Fruit fly (Drosophila melanogaster) whole organism, prepupa: ENCODE measurements around the gene CG14183.

ENCODE experiments used
- CG10631 ChIP-seq: fragments of 200-800 bp; sonication (Bioruptor generic); optimal IDR thresholded peaks from 2 replicates; lab custom pipeline; 2016; ENCODE audit warnings: missing biosample characterization, missing genetic modification characterization
- CG10669 ChIP-seq: fragments of 200-800 bp; sonication (Bioruptor generic); optimal IDR thresholded peaks from 3 replicates; lab custom pipeline; 2018; ENCODE audit warnings: missing biosample characterization, mild to moderate bottlenecking, missing genetic modification characterization, moderate library complexity
- CG3032 ChIP-seq: fragments of 200-800 bp; optimal IDR thresholded peaks from 2 replicates; lab custom pipeline; 2019; ENCODE audit warnings: missing biosample characterization, mild to moderate bottlenecking, missing genetic modification characterization, moderate library complexity
- CG31627 ChIP-seq: fragments of 200-800 bp; sonication (Bioruptor generic); optimal IDR thresholded peaks from 3 replicates; lab custom pipeline; 2016; ENCODE audit warnings: missing biosample characterization, missing genetic modification characterization
- CG6163 ChIP-seq: fragments of 200-800 bp; sonication (Bioruptor generic); IDR thresholded peaks from 3 replicates; pipeline ENCODE4 v1.3.6; 2022; ENCODE audit warnings: missing biosample characterization, missing genetic modification characterization
- CG7368 ChIP-seq: fragments of 200-800 bp; sonication (Bioruptor generic); optimal IDR thresholded peaks from 3 replicates; lab custom pipeline; 2016; ENCODE audit warnings: missing biosample characterization, missing genetic modification characterization
- CG8319 ChIP-seq: fragments of 200-800 bp; sonication (Bioruptor generic); optimal IDR thresholded peaks from 3 replicates; lab custom pipeline; 2016; ENCODE audit warnings: missing biosample characterization, missing genetic modification characterization
- CG8632 ChIP-seq: fragments of 200-800 bp; sonication (Bioruptor generic); optimal IDR thresholded peaks from 3 replicates; lab custom pipeline; 2016; ENCODE audit warnings: missing biosample characterization, missing genetic modification characterization
- Eip75B ChIP-seq: fragments of 200-800 bp; sonication (Bioruptor generic); optimal IDR thresholded peaks from 3 replicates; lab custom pipeline; 2016; ENCODE audit warnings: missing biosample characterization, missing genetic modification characterization
- Ets21C ChIP-seq: fragments of 200-800 bp; sonication (Bioruptor generic); optimal IDR thresholded peaks from 3 replicates; lab custom pipeline; 2016; ENCODE audit warnings: missing biosample characterization, missing genetic modification characterization
- Hr39 ChIP-seq: fragments of 200-800 bp; sonication (Bioruptor generic); optimal IDR thresholded peaks from 2 replicates; lab custom pipeline; 2016; ENCODE audit warnings: missing biosample characterization, missing genetic modification characterization
- Hr4 ChIP-seq: fragments of 200-800 bp; sonication (Bioruptor generic); optimal IDR thresholded peaks from 3 replicates; lab custom pipeline; 2016; ENCODE audit warnings: missing biosample characterization, missing genetic modification characterization
- Met ChIP-seq: fragments of 200-800 bp; sonication (Bioruptor generic); optimal IDR thresholded peaks from 3 replicates; lab custom pipeline; 2016; ENCODE audit warnings: missing biosample characterization, missing genetic modification characterization
- Smox ChIP-seq: fragments of 200-800 bp; sonication (Bioruptor generic); optimal IDR thresholded peaks from 3 replicates; lab custom pipeline; 2016; ENCODE audit warnings: missing biosample characterization, missing genetic modification characterization
- Sox102F ChIP-seq: fragments of 200-800 bp; sonication (Bioruptor generic); optimal IDR thresholded peaks from 2 replicates; lab custom pipeline; 2016; ENCODE audit warnings: missing biosample characterization, mild to moderate bottlenecking, missing genetic modification characterization
- acj6 ChIP-seq: fragments of 200-800 bp; sonication (Bioruptor generic); optimal IDR thresholded peaks from 3 replicates; lab custom pipeline; 2016; ENCODE audit warnings: missing biosample characterization, missing genetic modification characterization
- esn ChIP-seq: fragments of 200-800 bp; sonication (Bioruptor generic); optimal IDR thresholded peaks from 2 replicates; lab custom pipeline; 2016; ENCODE audit warnings: missing biosample characterization, mild to moderate bottlenecking, missing genetic modification characterization, moderate library complexity
- fkh ChIP-seq: fragments of 200-800 bp; sonication (Bioruptor generic); optimal IDR thresholded peaks from 3 replicates; lab custom pipeline; 2017; ENCODE audit warnings: missing biosample characterization, mild to moderate bottlenecking, missing genetic modification characterization, moderate library complexity
- lz ChIP-seq: fragments of 200-800 bp; sonication (Bioruptor generic); optimal IDR thresholded peaks from 3 replicates; lab custom pipeline; 2016; ENCODE audit warnings: missing biosample characterization, missing genetic modification characterization
- salr ChIP-seq, 2 experiments: fragments of 200-800 bp; sonication (Bioruptor generic); optimal IDR thresholded peaks; 3 replicates each; lab custom pipeline; 2016 to 2018; ENCODE audit warnings: missing biosample characterization in 2 of 2, missing genetic modification characterization in 2 of 2, mild to moderate bottlenecking in 1 of 2
- spab ChIP-seq: fragments of 200-800 bp; sonication (Bioruptor generic); optimal IDR thresholded peaks from 2 replicates; lab custom pipeline; 2017; ENCODE audit warnings: missing biosample characterization, mild to moderate bottlenecking, missing genetic modification characterization, missing genetic modification reagents
- svp ChIP-seq: fragments of 200-800 bp; sonication (Bioruptor generic); peaks from one replicate; lab custom pipeline; 2016; ENCODE audit warnings: missing biosample characterization, missing genetic modification characterization
- topi ChIP-seq: fragments of 200-800 bp; sonication (Bioruptor generic); optimal IDR thresholded peaks from 3 replicates; lab custom pipeline; 2016; ENCODE audit warnings: missing biosample characterization, missing genetic modification characterization

CG14183 gene

dm6 chr3L:19981385-19981784 lies 46.2 kb downstream of the CG14183 start, which contains the start of gene CG17732:
CG17732 (plus strand) TSS chr3L:19981685.
- TF ChIP-seq Hr4 (GFP tag; lab: Kevin White, UChicago) (no peak), salr (GFP tag; optimal IDR thresholded peaks at IDR 0.05; lab: Kevin White, UChicago) (no peak), svp (no peak), Met (GFP tag; lab: Kevin White, UChicago) (no peak), CG6163 (GFP tag; lab: Robert Waterston, UW) (no peak), esn (no peak), CG8319 (GFP tag; lab: Kevin White, UChicago) (no peak), Eip75B (GFP tag; lab: Kevin White, UChicago) (no peak), Hr39 (GFP tag; lab: Kevin White, UChicago) (no peak), CG7368 (GFP tag; lab: Kevin White, UChicago) (no peak), lz (no peak), CG8632 (GFP tag; lab: Kevin White, UChicago) (no peak), Sox102F (GFP tag; lab: Kevin White, UChicago) (no peak), CG31627 (GFP tag; lab: Kevin White, UChicago) (no peak), CG10631 (GFP tag; lab: Kevin White, UChicago) (no peak), acj6 (GFP tag; lab: Kevin White, UChicago) (no peak), topi (GFP tag; lab: Kevin White, UChicago) (no peak), Smox (GFP tag; lab: Kevin White, UChicago) (no peak), CG10669 (GFP tag; lab: Kevin White, UChicago) (no peak)

DNA sequence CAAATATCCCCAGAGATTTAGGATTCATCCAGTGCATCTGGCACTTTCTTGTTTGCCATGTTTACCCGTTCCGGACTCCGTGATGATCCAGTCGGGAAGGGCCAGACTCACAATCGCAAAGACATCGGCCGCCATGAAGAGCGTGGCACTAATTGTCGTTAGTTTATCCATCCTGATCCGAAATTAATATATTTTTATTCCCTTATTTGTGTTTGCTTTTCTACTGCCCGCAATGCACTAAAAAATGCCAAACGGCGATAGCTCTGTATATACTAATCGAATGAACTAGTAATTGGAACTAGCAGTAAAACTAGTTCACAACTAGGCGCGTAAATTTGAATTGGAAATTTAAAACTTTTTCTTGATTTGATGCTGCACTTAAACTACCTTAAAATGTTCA lies 48.0 kb downstream of the CG14183 start, which contains the start of gene CG14182:
Gene CG14182 (minus strand): TSS at position 221 of the 400 bp plus-strand sequence.
- TF ChIP-seq fkh (GFP tag; lab: Kevin White, UChicago), result peak; percentile 91
- TF ChIP-seq spab, result no peak

DNA sequence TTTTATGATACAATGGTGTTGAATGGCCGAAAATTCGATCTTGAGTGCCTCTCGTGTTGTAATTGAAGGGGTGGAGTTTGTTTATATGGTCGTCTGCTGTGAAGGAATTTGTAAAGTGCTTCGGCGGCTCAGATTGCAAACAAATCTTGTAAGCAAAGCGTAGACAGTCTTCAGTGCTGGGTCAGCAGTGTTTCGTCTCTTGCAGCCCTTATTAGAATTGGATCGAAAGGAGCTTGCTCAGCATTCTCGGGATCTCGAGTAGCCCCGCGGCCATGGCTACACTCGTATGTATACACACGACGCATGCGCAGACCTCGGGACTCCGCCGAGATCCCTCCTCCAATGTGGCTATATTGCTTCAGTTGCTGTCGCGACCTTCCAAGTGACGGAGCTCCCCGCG lies 49.5 kb downstream of the CG14183 start:
- TF ChIP-seq CG3032 (tag; lab: Kevin White, UChicago) (no peak), Ets21C (GFP tag; lab: Kevin White, UChicago) (no peak), topi (GFP tag; lab: Kevin White, UChicago) (no peak)
- TF ChIP-seq, all 60 proteins: peak for 0
